Fruit fly (Drosophila melanogaster): ENCODE results near the gene CG10472.

DNA sequence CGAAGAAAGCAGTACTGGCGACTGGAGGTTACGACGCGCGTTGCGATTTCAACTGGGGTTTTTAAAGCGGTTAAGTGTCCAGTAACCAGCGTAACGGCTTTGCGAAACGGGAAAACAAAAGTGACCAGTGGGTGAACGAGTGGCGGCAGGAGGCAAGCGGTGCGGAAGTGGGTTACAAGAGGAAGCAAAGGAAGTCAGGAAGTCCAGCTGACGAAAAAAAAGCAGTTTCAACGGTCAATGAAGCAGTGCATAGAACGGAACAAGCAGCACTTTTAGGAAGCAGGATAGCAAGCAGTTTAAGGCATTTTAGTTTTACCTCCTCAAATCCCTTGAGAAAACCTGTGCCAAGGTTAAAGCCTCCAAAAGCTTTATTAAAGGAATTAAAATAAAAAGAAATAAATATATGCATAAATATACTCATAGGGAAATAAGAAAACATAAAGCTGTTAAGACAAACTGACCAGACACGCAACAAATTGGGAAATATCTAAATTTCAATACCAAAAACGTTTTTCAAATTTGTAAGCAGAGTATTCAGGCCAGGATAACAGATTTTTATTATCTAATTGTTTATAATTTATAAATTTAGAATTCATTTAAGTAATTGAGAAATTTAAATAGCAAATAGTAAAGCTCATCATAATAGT, 3.5 kb downstream of the CG10472 start, which contains the start of gene CG6592:
- TF ChIP-seq CG8478 (optimal IDR thresholded peaks at IDR 0.05) (no peak), CTCF (optimal IDR thresholded peaks at IDR 0.05) (peak; percentile 61 to 65)

All from S2 (cell line).